Worm (Caenorhabditis elegans): ENCODE results near the gene lhfp-4.

DNA sequence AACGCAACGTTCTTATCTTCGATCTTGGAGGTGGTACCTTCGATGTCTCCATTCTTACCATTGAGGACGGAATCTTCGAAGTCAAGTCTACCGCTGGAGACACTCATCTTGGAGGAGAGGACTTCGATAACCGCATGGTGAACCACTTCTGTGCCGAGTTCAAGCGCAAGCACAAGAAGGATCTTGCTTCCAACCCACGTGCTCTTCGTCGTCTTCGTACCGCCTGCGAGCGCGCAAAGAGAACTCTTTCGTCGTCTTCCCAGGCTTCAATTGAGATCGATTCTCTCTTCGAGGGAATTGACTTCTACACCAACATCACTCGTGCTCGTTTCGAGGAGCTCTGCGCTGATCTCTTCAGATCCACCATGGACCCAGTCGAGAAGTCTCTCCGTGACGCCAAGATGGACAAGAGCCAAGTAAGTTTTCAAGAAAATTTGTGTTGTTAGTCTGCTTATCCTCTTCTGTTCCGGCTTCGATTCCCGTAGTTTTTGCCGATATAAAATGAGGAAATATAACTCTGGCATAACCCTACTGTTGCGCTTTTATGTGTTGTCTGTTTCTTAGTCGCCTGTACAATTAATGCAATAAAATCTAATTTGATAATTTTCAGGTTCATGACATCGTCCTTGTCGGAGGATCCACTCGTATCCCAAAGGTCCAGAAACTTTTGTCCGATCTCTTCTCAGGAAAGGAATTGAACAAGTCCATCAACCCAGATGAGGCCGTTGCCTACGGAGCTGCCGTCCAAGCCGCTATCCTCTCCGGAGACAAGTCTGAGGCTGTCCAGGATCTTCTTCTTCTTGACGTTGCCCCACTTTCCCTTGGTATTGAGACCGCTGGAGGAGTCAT, 4.4 kb downstream of the lhfp-4 start:
- TF ChIP-seq ama-1 (optimal IDR thresholded peaks at IDR 0.05) (no peak), pha-4 (tag; optimal IDR thresholded peaks at IDR 0.05) (no peak), K02D7.2 (tag; optimal IDR thresholded peaks at IDR 0.05) (no peak), unc-3 (GFP tag; conservative IDR thresholded peaks at IDR 0.05) (no peak), unc-3 (tag; optimal IDR thresholded peaks at IDR 0.05) (no peak), sdc-2 (tag; optimal IDR thresholded peaks at IDR 0.05) (no peak), nhr-11 (tag; optimal IDR thresholded peaks at IDR 0.05) (no peak), unc-55 (GFP tag; optimal IDR thresholded peaks at IDR 0.05) (no peak), ceh-18 (tag; optimal IDR thresholded peaks at IDR 0.05) (no peak)

Measured in whole organism, late embryonic.